Worm (Caenorhabditis elegans): ENCODE data around the gene aat-3.
A peak's percentile ranks its signal among the peaks of the same experiment; 100 is the strongest.

aat-3 gene

DNA sequence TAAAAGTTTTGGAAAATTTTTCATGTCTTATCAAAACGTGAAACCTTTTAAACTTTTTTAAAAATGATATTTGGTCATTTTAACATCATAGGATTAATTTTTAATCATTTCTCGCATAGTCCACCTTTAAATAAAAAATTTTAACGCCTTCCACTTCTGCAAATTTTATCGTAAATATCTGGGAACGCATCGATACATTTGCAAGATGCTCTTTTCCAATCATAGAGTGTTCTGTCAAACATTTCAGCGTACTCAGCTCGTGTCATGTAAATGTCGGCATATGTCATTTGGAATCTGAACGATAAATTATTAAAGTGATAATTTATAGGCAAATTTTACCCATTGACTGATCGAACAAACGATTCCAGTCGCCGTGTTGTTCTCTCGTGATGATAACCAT, 7.9 kb downstream of the aat-3 start, which contains the start of gene F52H2.5:
Gene F52H2.5 (minus strand): TSS at position 101 of the 400 bp plus-strand sequence.
- TF ChIP-seq lir-3 (tag; optimal IDR thresholded peaks at IDR 0.05; ENCODE audit: poor library complexity) (no peak), efl-3 (GFP tag; optimal IDR thresholded peaks at IDR 0.05) (no peak), elt-3 (tag; optimal IDR thresholded peaks at IDR 0.05) (no peak), ztf-11 (tag; optimal IDR thresholded peaks at IDR 0.05) (no peak), unc-130 (tag; optimal IDR thresholded peaks at IDR 0.05) (no peak), nhr-47 (tag; optimal IDR thresholded peaks at IDR 0.05) (no peak), efl-1 (optimal IDR thresholded peaks at IDR 0.05) (no peak), efl-1 (GFP tag; optimal IDR thresholded peaks at IDR 0.05 in 1 of 2) (no peak), C04F5.9 (tag; optimal IDR thresholded peaks at IDR 0.05) (no peak)

DNA sequence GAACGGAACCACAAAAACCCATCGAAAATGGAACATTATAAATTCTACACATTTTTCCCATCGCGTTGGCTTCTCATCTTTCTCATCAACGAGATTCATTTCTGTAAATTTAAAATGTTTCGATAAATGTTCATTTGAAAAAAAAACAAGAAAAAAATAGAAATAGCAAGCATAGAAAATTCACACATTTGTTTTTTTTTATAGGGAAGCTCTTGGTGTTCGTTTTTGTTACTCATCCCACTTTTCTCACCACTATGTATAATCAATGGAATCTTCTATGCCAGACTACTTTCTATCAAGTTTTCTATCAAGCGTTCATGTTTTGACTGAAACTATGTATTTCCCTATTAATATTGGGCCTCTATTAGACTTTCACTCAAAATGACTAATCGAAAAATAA, 12.0 kb downstream of the aat-3 start, which contains the start of gene dhcr-24:
Gene dhcr-24 (minus strand): TSS at position 101 of the 400 bp plus-strand sequence.
- TF ChIP-seq fkh-10 (GFP tag; optimal IDR thresholded peaks at IDR 0.05) = no peak
- TF ChIP-seq nhr-47 (tag; optimal IDR thresholded peaks at IDR 0.05) = no peak
- TF ChIP-seq nhr-11 (tag; optimal IDR thresholded peaks at IDR 0.05) = no peak
- TF ChIP-seq isw-1 (GFP tag; IDR thresholded peaks at IDR 0.05) = no peak
- no peak for TF ChIP-seq unc-62 (GFP tag; optimal IDR thresholded peaks at IDR 0.05)
- no peak for TF ChIP-seq ceh-82 (tag; optimal IDR thresholded peaks at IDR 0.05)
- TF ChIP-seq ceh-8 (GFP tag; optimal IDR thresholded peaks at IDR 0.05) = no peak
- no peak for TF ChIP-seq C16A3.4 (tag; optimal IDR thresholded peaks at IDR 0.05)
- TF ChIP-seq lin-14 (GFP tag; optimal IDR thresholded peaks at IDR 0.05) = no peak
- TF ChIP-seq snpc-4 (tag; optimal IDR thresholded peaks at IDR 0.05) = no peak
- no peak for TF ChIP-seq dsc-1 (tag; optimal IDR thresholded peaks at IDR 0.05)
- no peak for TF ChIP-seq efl-1 (optimal IDR thresholded peaks at IDR 0.05)
- no peak for TF ChIP-seq efl-1 (GFP tag; optimal IDR thresholded peaks at IDR 0.05 in 1 of 2)
- TF ChIP-seq F16B12.6 (tag; optimal IDR thresholded peaks at IDR 0.05) = no peak
- TF ChIP-seq egl-13 (tag; optimal IDR thresholded peaks at IDR 0.05) = no peak
- TF ChIP-seq nhr-28 (tag; optimal IDR thresholded peaks at IDR 0.05) = no peak
- TF ChIP-seq grh-1 (GFP tag; IDR thresholded peaks at IDR 0.05) = no peak
- no peak for TF ChIP-seq efl-3 (GFP tag; optimal IDR thresholded peaks at IDR 0.05)

DNA sequence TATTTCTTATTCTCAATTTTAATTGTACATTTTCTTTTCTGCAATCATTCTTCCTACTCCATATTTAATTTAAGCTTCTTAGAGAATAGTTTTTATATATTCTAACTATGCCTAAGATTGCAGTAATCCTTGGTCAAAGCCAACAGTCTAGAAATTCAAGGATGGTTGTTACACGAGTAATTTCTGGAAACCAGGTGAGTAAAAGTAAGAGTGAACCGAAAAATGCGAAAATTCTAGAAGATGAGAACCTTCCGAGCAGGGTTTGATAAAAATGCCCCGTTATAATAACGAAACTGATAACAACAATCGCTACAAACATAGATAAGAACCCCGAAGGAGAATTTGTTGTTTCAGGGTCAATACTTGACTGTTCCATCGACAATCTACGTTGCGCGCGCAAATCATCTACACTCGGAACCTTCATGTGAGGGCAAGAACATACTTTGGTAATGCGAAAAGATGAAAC, 13.3 kb downstream of the aat-3 start, which contains the start of gene F52H2.15:
Gene F52H2.15 (plus strand): TSS at position 51 of the 466 bp plus-strand sequence.
- TF ChIP-seq nhr-20 (tag; optimal IDR thresholded peaks at IDR 0.05) = no peak
- TF ChIP-seq mdl-1 (tag; optimal IDR thresholded peaks at IDR 0.05) = peak in 1 of 2 experiments; percentile 7
- no peak for TF ChIP-seq tlp-1 (tag; optimal IDR thresholded peaks at IDR 0.05)
- peak; percentile 15 for TF ChIP-seq skn-1 (tag; optimal IDR thresholded peaks at IDR 0.05)
- TF ChIP-seq elt-3 (tag; optimal IDR thresholded peaks at IDR 0.05) = peak in 1 of 6 experiments; percentile 45
- no peak for TF ChIP-seq swsn-7 (tag; optimal IDR thresholded peaks at IDR 0.05)
- TF ChIP-seq lin-14 (GFP tag; optimal IDR thresholded peaks at IDR 0.05) = peak; percentile 63
- no peak for TF ChIP-seq nhr-76 (tag; optimal IDR thresholded peaks at IDR 0.05)
- TF ChIP-seq pax-3 (tag; optimal IDR thresholded peaks at IDR 0.05) = no peak
- peak; percentile 34 for TF ChIP-seq blmp-1 (tag; optimal IDR thresholded peaks at IDR 0.05)
- no peak for TF ChIP-seq vab-15 (tag; optimal IDR thresholded peaks at IDR 0.05)
- peak in 1 of 2 experiments; percentile 13 for TF ChIP-seq lin-35 (GFP tag; optimal IDR thresholded peaks at IDR 0.05)
- no peak for TF ChIP-seq nhr-77 (tag; optimal IDR thresholded peaks at IDR 0.05)
- no peak for TF ChIP-seq tbx-2 (tag; optimal IDR thresholded peaks at IDR 0.05)
- no peak for TF ChIP-seq nhr-28 (tag; optimal IDR thresholded peaks at IDR 0.05)
- peak; percentile 59 for TF ChIP-seq elt-2 (tag; optimal IDR thresholded peaks at IDR 0.05)
- TF ChIP-seq ceh-82 (tag; optimal IDR thresholded peaks at IDR 0.05) = no peak
- TF ChIP-seq nhr-85 (tag) = peak; percentile 35

DNA sequence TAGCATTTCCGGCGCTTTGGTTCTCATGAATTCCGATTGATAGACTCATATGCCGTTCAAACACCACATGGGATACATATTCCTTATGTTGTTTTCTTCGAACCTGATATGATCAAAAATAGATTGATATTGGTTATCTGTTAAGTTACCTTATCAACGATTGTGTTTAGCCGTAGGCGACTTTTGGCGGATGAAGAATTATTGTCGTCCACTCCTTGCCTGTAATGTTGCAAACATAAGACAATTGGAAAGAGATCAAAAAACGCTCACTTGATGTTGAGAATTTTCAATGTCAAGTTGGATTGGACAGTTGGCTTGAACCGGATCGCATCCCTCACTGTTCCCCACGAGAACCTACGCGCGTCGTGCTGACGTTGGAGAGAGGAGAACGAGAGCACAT, 15.7 kb downstream of the aat-3 start:
- no peak for TF ChIP-seq xbp-1 (tag; optimal IDR thresholded peaks at IDR 0.05)
- peak; percentile 19 for TF ChIP-seq mep-1 (tag; optimal IDR thresholded peaks at IDR 0.05)
- no peak for TF ChIP-seq tbx-2 (tag; optimal IDR thresholded peaks at IDR 0.05)
- TF ChIP-seq sup-37 (GFP tag; optimal IDR thresholded peaks at IDR 0.05) = no peak
- TF ChIP-seq irx-1 (tag; optimal IDR thresholded peaks at IDR 0.05) = no peak
- no peak for TF ChIP-seq lin-13 (GFP tag; optimal IDR thresholded peaks at IDR 0.05)
- no peak for TF ChIP-seq ceh-88 (GFP tag; IDR thresholded peaks at IDR 0.05)
- TF ChIP-seq lin-14 (GFP tag; optimal IDR thresholded peaks at IDR 0.05) = peak; percentile 63
- TF ChIP-seq ceh-90 (tag; optimal IDR thresholded peaks at IDR 0.05) = no peak
- no peak for TF ChIP-seq unc-86 (tag; optimal IDR thresholded peaks at IDR 0.05)
- TF ChIP-seq rnt-1 (tag; optimal IDR thresholded peaks at IDR 0.05) = no peak
- TF ChIP-seq mef-2 (tag; optimal IDR thresholded peaks at IDR 0.05) = no peak
- no peak for TF ChIP-seq aha-1 (tag; optimal IDR thresholded peaks at IDR 0.05)
- TF ChIP-seq unc-62 (GFP tag; optimal IDR thresholded peaks at IDR 0.05) = no peak
- TF ChIP-seq ama-1 (optimal IDR thresholded peaks at IDR 0.05) = no peak
- TF ChIP-seq vab-15 (tag; optimal IDR thresholded peaks at IDR 0.05) = no peak
